Fruit fly (Drosophila melanogaster) whole organism: Measurements from ENCODE around the gene CG12009.
A peak's percentile ranks its signal among the peaks of the same experiment; 100 is the strongest.

Experiments used
- CG8478 ChIP-seq: fragments of >200 bp; optimal IDR thresholded peaks from 2 replicates; lab custom pipeline; 2018; ENCODE audit warnings: inconsistent platforms
- Dll ChIP-seq: fragments of >200 bp; optimal IDR thresholded peaks from 2 replicates; lab custom pipeline; 2017
- EcR ChIP-seq, 2 experiments: fragments of >200 bp; optimal IDR thresholded peaks; 2 replicates each; lab custom pipeline; 2017; ENCODE audit warnings: missing biosample characterization in 2 of 2, missing genetic modification characterization in 2 of 2, missing genetic modification reagents in 2 of 2
- pan ChIP-seq: fragments of >200 bp; optimal IDR thresholded peaks from 2 replicates; lab custom pipeline; 2017
- psq ChIP-seq: fragments of >200 bp; optimal IDR thresholded peaks from 2 replicates; lab custom pipeline; 2017
- usp ChIP-seq: fragments of >200 bp; optimal IDR thresholded peaks from 2 replicates; lab custom pipeline; 2017; ENCODE audit warnings: missing biosample characterization, missing genetic modification characterization, mixed read lengths

CG12009 gene

dm6 chr3L:3339695-3340226 is 48.5 kb downstream of the CG12009 start:
- TF ChIP-seq Dll (lab: Kevin White, UChicago) = no peak
- TF ChIP-seq EcR (GFP tag; optimal IDR thresholded peaks at IDR 0.05; lab: Kevin White, UChicago) = no peak
- TF ChIP-seq usp (GFP tag; lab: Kevin White, UChicago) = no peak
- no peak for TF ChIP-seq pan (lab: Kevin White, UChicago)
- no peak for TF ChIP-seq psq
- no peak for TF ChIP-seq CG8478 (lab: Kevin White, UChicago)

dm6 chr3L:3342307-3342940 is 51.2 kb downstream of the CG12009 start:
- TF ChIP-seq CG8478 (lab: Kevin White, UChicago) (no peak), pan (lab: Kevin White, UChicago) (peak; percentile 82)

dm6 chr3L:3343260-3343659 is 52.0 kb downstream of the CG12009 start:
- TF ChIP-seq EcR (GFP tag; optimal IDR thresholded peaks at IDR 0.05; lab: Kevin White, UChicago) = no peak
- TF ChIP-seq usp (GFP tag; lab: Kevin White, UChicago) = no peak
- no peak for TF ChIP-seq Dll (lab: Kevin White, UChicago)
- TF ChIP-seq psq = no peak

dm6 chr3L:3344528-3344927 is 53.3 kb downstream of the CG12009 start:
- no peak for TF ChIP-seq pan (lab: Kevin White, UChicago)
- no peak for TF ChIP-seq usp (GFP tag; lab: Kevin White, UChicago)
- no peak for TF ChIP-seq CG8478 (lab: Kevin White, UChicago)
- TF ChIP-seq EcR (GFP tag; optimal IDR thresholded peaks at IDR 0.05; lab: Kevin White, UChicago) = no peak
- no peak for TF ChIP-seq Dll (lab: Kevin White, UChicago)
- no peak for TF ChIP-seq psq

- no peak for TF ChIP-seq psq
- no peak for TF ChIP-seq pan (lab: Kevin White, UChicago)
- TF ChIP-seq CG8478 (lab: Kevin White, UChicago) = no peak
- no peak for TF ChIP-seq Dll (lab: Kevin White, UChicago)
- no peak for TF ChIP-seq usp (GFP tag; lab: Kevin White, UChicago)
- no peak for TF ChIP-seq EcR (GFP tag; optimal IDR thresholded peaks at IDR 0.05; lab: Kevin White, UChicago)
Measured at dm6 chr3L:3346294-3346693, 55.0 kb downstream of the CG12009 start.
